Worm (Caenorhabditis elegans): ENCODE results near the gene odr-2.

ce11 chrV:7111276-7111675, 7.9 kb downstream of the odr-2 start:
- no peak for TF ChIP-seq unc-62 (GFP tag; optimal IDR thresholded peaks at IDR 0.05)
- no peak for TF ChIP-seq snpc-4 (tag; optimal IDR thresholded peaks at IDR 0.05)
- TF ChIP-seq ces-1 (GFP tag; optimal IDR thresholded peaks at IDR 0.05) = peak; percentile 63
- no peak for TF ChIP-seq nhr-90 (tag; optimal IDR thresholded peaks at IDR 0.05; ENCODE audit: poor library complexity)
- no peak for TF ChIP-seq ztf-11 (tag; optimal IDR thresholded peaks at IDR 0.05)
